Worm (Caenorhabditis elegans) whole organism, L4 larva: ENCODE results near the gene pals-31.

ENCODE experiments used
- T20F7.1 ChIP-seq: fragments of 200-800 bp; sonication (Bioruptor generic); optimal IDR thresholded peaks from 2 replicates; lab custom pipeline; 2018; ENCODE audit warnings: mild to moderate bottlenecking, missing genetic modification characterization, missing compliant biosample characterization
- Y105C5A.15 ChIP-seq: fragments of 200-800 bp; sonication (Bioruptor generic); IDR thresholded peaks from 2 replicates; pipeline ENCODE4 v1.3.6; 2022; ENCODE audit warnings: missing genetic modification characterization, missing compliant biosample characterization
- Y5F2A.4 ChIP-seq: fragments of 200-800 bp; sonication (Bioruptor generic); optimal IDR thresholded peaks from 2 replicates; lab custom pipeline; 2018; ENCODE audit warnings: mild to moderate bottlenecking, missing genetic modification characterization, missing compliant biosample characterization
- Y75B8A.6 ChIP-seq: fragments of 200-800 bp; sonication (Bioruptor generic); IDR thresholded peaks from 2 replicates; pipeline ENCODE4 v1.3.6; 2022; ENCODE audit warnings: missing genetic modification reagents, missing genetic modification characterization, missing compliant biosample characterization
- aha-1 ChIP-seq: fragments of 150-350 bp; peaks from one replicate; lab custom pipeline; 2014; ENCODE audit warnings: missing biosample characterization, missing genetic modification characterization
- aly-2 ChIP-seq: sonication (generic microtip); optimal IDR thresholded peaks from 2 replicates; lab custom pipeline; 2018; ENCODE audit warnings: missing biosample characterization, missing genetic modification characterization
- arid-1 ChIP-seq: fragments of 200-800 bp; sonication (Bioruptor generic); conservative IDR thresholded peaks from 2 replicates; pipeline ENCODE4 v1.3.6; 2022; ENCODE audit warnings: missing genetic modification reagents, missing genetic modification characterization, missing compliant biosample characterization
- attf-4 ChIP-seq: sonication (generic microtip); optimal IDR thresholded peaks from 3 replicates; lab custom pipeline; 2017; ENCODE audit warnings: missing biosample characterization, missing genetic modification characterization
- ceh-20 ChIP-seq: fragments of 200-800 bp; sonication (Bioruptor generic); IDR thresholded peaks from 2 replicates; pipeline ENCODE4 v1.3.6; 2022; ENCODE audit warnings: missing genetic modification reagents, missing genetic modification characterization, missing compliant biosample characterization
- ceh-32 ChIP-seq: sonication (generic microtip); optimal IDR thresholded peaks from 2 replicates; lab custom pipeline; 2016; ENCODE audit warnings: mild to moderate bottlenecking, missing genetic modification characterization, missing compliant biosample characterization; ENCODE audit not compliant: poor library complexity
- ceh-44 ChIP-seq: fragments of 200-800 bp; sonication (Bioruptor generic); IDR thresholded peaks from 2 replicates; pipeline ENCODE4 v1.3.6; 2022; ENCODE audit warnings: missing genetic modification reagents, missing genetic modification characterization, missing compliant biosample characterization
- ceh-82 ChIP-seq: sonication (generic microtip); optimal IDR thresholded peaks from 2 replicates; lab custom pipeline; 2017; ENCODE audit warnings: missing biosample characterization, missing genetic modification characterization
- ces-1 ChIP-seq: fragments of 150-350 bp; sonication (generic microtip); optimal IDR thresholded peaks from 4 replicates; lab custom pipeline; 2014; ENCODE audit warnings: missing biosample characterization, missing genetic modification reagents, missing genetic modification characterization
- daf-16 ChIP-seq, 3 experiments: sonication (generic microtip); optimal IDR thresholded peaks; 2 replicates each; lab custom pipeline; 2016 to 2017; ENCODE audit warnings: missing genetic modification characterization in 3 of 3, missing genetic modification reagents in 3 of 3, mild to moderate bottlenecking in 2 of 3, missing compliant biosample characterization in 2 of 3, missing biosample characterization in 1 of 3, moderate library complexity in 1 of 3
- dmd-8 ChIP-seq: fragments of 200-800 bp; sonication (Bioruptor generic); IDR thresholded peaks from 2 replicates; pipeline ENCODE4 v1.3.6; 2022; ENCODE audit warnings: missing genetic modification characterization, missing compliant biosample characterization
- dpl-1 ChIP-seq: fragments of 150-350 bp; optimal IDR thresholded peaks from 2 replicates; lab custom pipeline; 2014; ENCODE audit warnings: missing biosample characterization, missing genetic modification reagents, missing genetic modification characterization
- dve-1 ChIP-seq: sonication (generic microtip); optimal IDR thresholded peaks from 2 replicates; lab custom pipeline; 2017; ENCODE audit warnings: antibody characterized with exemption, mild to moderate bottlenecking, missing genetic modification characterization, missing compliant biosample characterization; ENCODE audit not compliant: insufficient read depth
- egl-43 ChIP-seq: fragments of 200-800 bp; sonication (Bioruptor generic); IDR thresholded peaks from 2 replicates; pipeline ENCODE4 v1.3.6; 2022; ENCODE audit warnings: missing genetic modification reagents, missing genetic modification characterization, missing compliant biosample characterization
- hlh-11 ChIP-seq: fragments of 200-800 bp; sonication (Bioruptor generic); optimal IDR thresholded peaks from 2 replicates; lab custom pipeline; 2018; ENCODE audit warnings: mild to moderate bottlenecking, missing genetic modification characterization, missing compliant biosample characterization
- hlh-30 ChIP-seq: sonication (generic microtip); optimal IDR thresholded peaks from 2 replicates; lab custom pipeline; 2017; ENCODE audit warnings: antibody characterized with exemption, mild to moderate bottlenecking, missing genetic modification characterization, missing compliant biosample characterization; ENCODE audit not compliant: insufficient read depth
- hmg-1.1 ChIP-seq: fragments of 200-800 bp; sonication (Bioruptor generic); IDR thresholded peaks from 2 replicates; pipeline ENCODE4 v1.3.6; 2022; ENCODE audit warnings: missing genetic modification reagents, missing genetic modification characterization, missing compliant biosample characterization
- lin-38 ChIP-seq: fragments of 200-800 bp; sonication (Bioruptor generic); IDR thresholded peaks from 2 replicates; pipeline ENCODE4 v1.3.6; 2022; ENCODE audit warnings: missing genetic modification reagents, missing genetic modification characterization, missing compliant biosample characterization
- lsy-2 ChIP-seq, 2 experiments: fragments of 150-350 bp in 1 of 2; sonication (generic microtip) in 1 of 2; optimal IDR thresholded peaks; 2 replicates each; lab custom pipeline; 2014 to 2017; ENCODE audit warnings: missing biosample characterization in 2 of 2, missing genetic modification characterization in 2 of 2
- mdt-29 ChIP-seq: fragments of 200-800 bp; sonication (Bioruptor generic); IDR thresholded peaks from 2 replicates; pipeline ENCODE4 v1.3.6; 2022; ENCODE audit warnings: missing genetic modification reagents, missing genetic modification characterization, missing compliant biosample characterization
- mep-1 ChIP-seq: fragments of 150-350 bp; sonication (generic microtip); optimal IDR thresholded peaks from 3 replicates; lab custom pipeline; 2014; ENCODE audit warnings: missing biosample characterization, missing genetic modification characterization
- mxl-3 ChIP-seq: fragments of 200-800 bp; sonication (Bioruptor generic); optimal IDR thresholded peaks from 2 replicates; lab custom pipeline; 2018; ENCODE audit warnings: mild to moderate bottlenecking, missing genetic modification characterization, missing compliant biosample characterization
- nhr-11 ChIP-seq: fragments of 150-350 bp; optimal IDR thresholded peaks from 2 replicates; lab custom pipeline; 2014; ENCODE audit warnings: missing biosample characterization, missing genetic modification characterization
- nhr-237 ChIP-seq: sonication (generic microtip); optimal IDR thresholded peaks from 2 replicates; lab custom pipeline; 2017; ENCODE audit warnings: missing biosample characterization, missing genetic modification characterization
- nhr-25 ChIP-seq: sonication (generic microtip); optimal IDR thresholded peaks from 2 replicates; lab custom pipeline; 2017; ENCODE audit warnings: missing genetic modification characterization, mild to moderate bottlenecking, missing compliant biosample characterization, antibody characterized with exemption, moderate library complexity, borderline replicate concordance; ENCODE audit not compliant: insufficient read depth
- nhr-28 ChIP-seq: fragments of 150-350 bp; optimal IDR thresholded peaks from 2 replicates; lab custom pipeline; 2014; ENCODE audit warnings: missing biosample characterization, missing genetic modification characterization
- nhr-41 ChIP-seq: fragments of 200-800 bp; sonication (Bioruptor generic); IDR thresholded peaks from 2 replicates; pipeline ENCODE4 v1.3.6; 2022; ENCODE audit warnings: missing genetic modification reagents, missing genetic modification characterization, missing compliant biosample characterization
- nhr-77 ChIP-seq: fragments of 150-350 bp; optimal IDR thresholded peaks from 2 replicates; lab custom pipeline; 2014; ENCODE audit warnings: missing biosample characterization, missing genetic modification characterization
- pha-4 ChIP-seq, 2 experiments: fragments of 150-350 bp in 1 of 2; fragments of 200-800 bp in 1 of 2; sonication (Bioruptor generic) in 1 of 2; IDR thresholded peaks in 1 of 2; optimal IDR thresholded peaks in 1 of 2; 2 replicates each; pipeline versions ENCODE4 v1.3.6 to Lab custom; 2014 to 2022; ENCODE audit warnings: missing genetic modification characterization in 2 of 2, missing genetic modification reagents in 2 of 2, missing biosample characterization in 1 of 2, missing compliant biosample characterization in 1 of 2
- php-3 ChIP-seq: fragments of 200-800 bp; sonication (Bioruptor generic); IDR thresholded peaks from 2 replicates; pipeline ENCODE4 v1.3.6; 2022; ENCODE audit warnings: missing genetic modification reagents, missing genetic modification characterization, missing compliant biosample characterization
- pqm-1 ChIP-seq: sonication (generic microtip); optimal IDR thresholded peaks from 2 replicates; lab custom pipeline; 2017; ENCODE audit warnings: missing biosample characterization, missing genetic modification characterization
- spr-1 ChIP-seq: sonication (generic microtip); optimal IDR thresholded peaks from 2 replicates; lab custom pipeline; 2016; ENCODE audit warnings: mild to moderate bottlenecking, missing genetic modification characterization, missing compliant biosample characterization
- tra-1 ChIP-seq: fragments of 200-800 bp; sonication (Bioruptor generic); IDR thresholded peaks from 2 replicates; pipeline ENCODE4 v1.3.6; 2022; ENCODE audit warnings: missing genetic modification reagents, missing genetic modification characterization, missing compliant biosample characterization
- unc-62 ChIP-seq, 3 experiments: fragments of 150-350 bp in 1 of 3; sonication (generic microtip); optimal IDR thresholded peaks in 2 of 3; peaks in 1 of 3; 1 replicate in 1 of 3; 2 replicates in 2 of 3; lab custom pipeline; 2014 to 2017; ENCODE audit warnings: missing biosample characterization in 3 of 3, missing genetic modification characterization in 3 of 3, missing genetic modification reagents in 3 of 3, missing genotype in 1 of 3
- zfp-2 ChIP-seq: sonication (generic microtip); optimal IDR thresholded peaks from 2 replicates; lab custom pipeline; 2016; ENCODE audit warnings: mild to moderate bottlenecking, missing genetic modification characterization, missing compliant biosample characterization
- zip-11 ChIP-seq: fragments of 200-800 bp; sonication (Bioruptor generic); IDR thresholded peaks from 2 replicates; pipeline ENCODE4 v1.3.6; 2022; ENCODE audit warnings: missing genetic modification characterization, missing compliant biosample characterization
- ztf-11 ChIP-seq: fragments of 150-350 bp; optimal IDR thresholded peaks from 2 replicates; lab custom pipeline; 2014; ENCODE audit warnings: missing biosample characterization, missing genetic modification characterization

The pals-31 gene

ce11 chrV:676550-677084, 40.2 kb downstream of the pals-31 start, which contains the start of the genes fbxa-72 and srx-21 (continued):
- peak in 1 of 2 experiments; percentile 80 for TF ChIP-seq unc-62 (GFP tag; optimal IDR thresholded peaks at IDR 0.05 in 1 of 2; lab: Kevin White, UChicago)
- no peak for TF ChIP-seq unc-62 (tag; optimal IDR thresholded peaks at IDR 0.05; lab: Kevin White, UChicago)
- no peak for TF ChIP-seq ceh-20 (GFP tag; lab: Robert Waterston, UW)
- no peak for TF ChIP-seq dmd-8 (GFP tag; lab: Robert Waterston, UW)
- peak; percentile 52 for TF ChIP-seq nhr-77
- TF ChIP-seq hlh-30 (tag; lab: Kevin White, UChicago): no peak
- no peak for TF ChIP-seq mep-1
- TF ChIP-seq, all 104 proteins: peak for 14

DNA sequence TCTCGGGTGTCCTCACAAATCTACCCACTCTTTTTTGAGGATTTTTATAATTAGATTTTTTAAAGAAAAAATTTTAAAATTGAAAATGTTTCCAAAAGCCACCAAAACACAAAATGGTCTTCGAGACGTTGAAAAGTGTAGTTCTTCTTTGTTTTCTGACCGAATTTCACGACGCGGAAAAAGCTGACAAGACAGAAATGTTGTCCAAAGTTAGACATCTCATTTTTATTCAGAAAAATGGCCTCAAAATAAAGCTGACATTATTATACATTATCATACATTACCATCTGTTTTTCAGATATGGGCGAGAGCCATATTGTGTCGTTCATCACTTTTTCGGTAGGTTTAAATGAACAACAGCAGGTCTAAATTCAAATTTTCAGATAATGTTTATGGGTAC, 43.3 kb downstream of the pals-31 start, which contains the start of gene srx-22:
TSS of gene srx-22 (plus strand) at position 301 of the 400 bp plus-strand sequence.
- no peak for TF ChIP-seq mdt-29 (GFP tag; lab: Robert Waterston, UW)
- no peak for TF ChIP-seq ztf-11 (tag; lab: Kevin White, UChicago)
- TF ChIP-seq lin-38 (GFP tag; lab: Robert Waterston, UW): no peak
- no peak for TF ChIP-seq nhr-77
- TF ChIP-seq nhr-28 (tag; lab: Kevin White, UChicago): no peak
- no peak for TF ChIP-seq Y75B8A.6
- no peak for TF ChIP-seq zip-11 (GFP tag; lab: Robert Waterston, UW)

DNA sequence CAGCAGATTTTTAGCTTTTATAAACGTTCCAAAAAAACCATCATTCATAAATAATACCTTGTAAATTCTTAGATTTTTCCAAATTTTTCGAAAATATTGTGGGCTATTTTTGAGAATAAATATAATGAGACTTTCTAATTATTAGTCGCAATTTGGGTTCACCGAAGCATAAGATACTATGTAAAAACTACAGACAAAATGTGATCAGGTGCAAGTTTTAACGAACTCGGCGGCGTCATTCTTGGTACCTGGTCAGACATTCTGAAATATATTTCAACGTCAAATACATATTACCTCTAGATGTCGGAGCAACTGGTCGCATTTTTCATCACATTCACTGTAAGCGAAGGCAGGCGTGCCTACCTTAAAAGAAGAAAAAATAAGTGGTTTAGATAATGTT, 45.6 kb downstream of the pals-31 start, which contains the start of gene srx-23:
TSS of gene srx-23 (plus strand) at position 301 of the 400 bp plus-strand sequence.
- TF ChIP-seq zfp-2 (tag; lab: Kevin White, UChicago) (no peak), Y5F2A.4 (GFP tag; lab: Kevin White, UChicago) (no peak), daf-16 (GFP tag; optimal IDR thresholded peaks at IDR 0.05; lab: Kevin White, UChicago) (no peak), daf-16 (tag; optimal IDR thresholded peaks at IDR 0.05; lab: Kevin White, UChicago) (no peak), egl-43 (GFP tag; lab: Robert Waterston, UW) (no peak), unc-62 (GFP tag; optimal IDR thresholded peaks at IDR 0.05 in 1 of 2; lab: Kevin White, UChicago) (no peak), unc-62 (tag; optimal IDR thresholded peaks at IDR 0.05; lab: Kevin White, UChicago) (no peak), Y105C5A.15 (GFP tag; lab: Robert Waterston, UW) (no peak), hmg-1.1 (GFP tag; lab: Robert Waterston, UW) (no peak), ceh-82 (tag; lab: Kevin White, UChicago) (no peak), ceh-32 (tag; lab: Kevin White, UChicago) (no peak), spr-1 (tag; lab: Kevin White, UChicago) (no peak), mdt-29 (GFP tag; lab: Robert Waterston, UW) (no peak), hlh-11 (no peak), lsy-2 (tag; optimal IDR thresholded peaks at IDR 0.05; lab: Kevin White, UChicago) (no peak), arid-1 (GFP tag; lab: Robert Waterston, UW) (no peak), nhr-25 (no peak), mxl-3 (GFP tag; lab: Kevin White, UChicago) (no peak), nhr-28 (tag; lab: Kevin White, UChicago) (no peak), aly-2 (tag; lab: Kevin White, UChicago) (no peak), nhr-237 (tag; lab: Kevin White, UChicago) (no peak), ces-1 (GFP tag; lab: Kevin White, UChicago) (no peak)
- TF ChIP-seq, all 104 proteins: peak for 0

- TF ChIP-seq dve-1 (tag; lab: Kevin White, UChicago) (peak; percentile 47), pha-4 (GFP tag; IDR thresholded peaks at IDR 0.05; lab: Robert Waterston, UW) (no peak), pha-4 (tag; optimal IDR thresholded peaks at IDR 0.05; lab: Kevin White, UChicago) (no peak), attf-4 (tag; lab: Kevin White, UChicago) (no peak), daf-16 (GFP tag; optimal IDR thresholded peaks at IDR 0.05; lab: Kevin White, UChicago) (no peak), daf-16 (tag; optimal IDR thresholded peaks at IDR 0.05; lab: Kevin White, UChicago) (peak; percentile 81), mdt-29 (GFP tag; lab: Robert Waterston, UW) (no peak), pqm-1 (tag; lab: Kevin White, UChicago) (peak; percentile 75), nhr-77 (peak; percentile 63), php-3 (GFP tag; lab: Robert Waterston, UW) (peak; percentile 83), Y105C5A.15 (GFP tag; lab: Robert Waterston, UW) (no peak), dpl-1 (GFP tag; lab: Kevin White, UChicago) (no peak), dmd-8 (GFP tag; lab: Robert Waterston, UW) (no peak), zfp-2 (tag; lab: Kevin White, UChicago) (no peak), aha-1 (tag; lab: Kevin White, UChicago) (peak; percentile 55), nhr-41 (GFP tag; lab: Robert Waterston, UW) (no peak), nhr-11 (tag; lab: Kevin White, UChicago) (no peak), nhr-25 (no peak), ceh-44 (GFP tag; lab: Robert Waterston, UW) (no peak), T20F7.1 (GFP tag; lab: Kevin White, UChicago) (no peak), tra-1 (GFP tag; lab: Robert Waterston, UW) (no peak), nhr-28 (tag; lab: Kevin White, UChicago) (peak; percentile 63)
Observed at ce11 chrV:683858-684257, 47.5 kb downstream of the pals-31 start, which contains the start of gene F31F4.1. Gene F31F4.1 (plus strand): TSS chrV:684060.
